Worm (Caenorhabditis elegans): ENCODE measurements around the gene nhr-34.

ce11 chrIV:9659999-9660398, 15.5 kb downstream of the nhr-34 start:
- TF ChIP-seq dpff-1 (tag; optimal IDR thresholded peaks at IDR 0.05) (no peak), cebp-1 (GFP tag; IDR thresholded peaks at IDR 0.05) (no peak), cebp-1 (tag; optimal IDR thresholded peaks at IDR 0.05) (no peak), hlh-12 (tag; optimal IDR thresholded peaks at IDR 0.05) (no peak), sea-2 (GFP tag; IDR thresholded peaks at IDR 0.05) (no peak), lin-40 (tag; optimal IDR thresholded peaks at IDR 0.05) (no peak), efl-1 (GFP tag; optimal IDR thresholded peaks at IDR 0.05) (no peak), C17E4.6 (GFP tag; IDR thresholded peaks at IDR 0.05) (no peak)

Data from whole organism, young adult.